Fruit fly (Drosophila melanogaster) whole organism, embryonic: ENCODE results near the gene Sgp.

Experiments used
- ATbp ChIP-seq: fragments of 200-800 bp; sonication (Bioruptor generic); optimal IDR thresholded peaks from 2 replicates; lab custom pipeline; 2017; ENCODE audit warnings: missing biosample characterization, mild to moderate bottlenecking, missing genetic modification characterization, missing genetic modification reagents
- BEAF-32 ChIP-seq: fragments of 200-800 bp; sonication (Bioruptor generic); optimal IDR thresholded peaks from 3 replicates; lab custom pipeline; 2017; ENCODE audit warnings: missing biosample characterization, missing genetic modification characterization, mild to moderate bottlenecking, moderate library complexity, missing genetic modification reagents
- CG1024 ChIP-seq: fragments of 200-800 bp; sonication (Bioruptor generic); IDR thresholded peaks from 2 replicates; pipeline ENCODE4 v1.3.6; 2022; ENCODE audit warnings: missing biosample characterization, missing genetic modification characterization
- CG11085 ChIP-seq: fragments of 200-800 bp; sonication (Bioruptor generic); IDR thresholded peaks from 2 replicates; pipeline ENCODE4 v1.3.6; 2022; ENCODE audit warnings: missing biosample characterization, missing genetic modification characterization
- CG11093 ChIP-seq: fragments of 200-800 bp; sonication (Bioruptor generic); IDR thresholded peaks from 3 replicates; pipeline ENCODE4 v1.3.6; 2022; ENCODE audit warnings: missing biosample characterization, missing genetic modification characterization
- CG12219 ChIP-seq: fragments of 200-800 bp; sonication (Bioruptor generic); optimal IDR thresholded peaks from 3 replicates; lab custom pipeline; 2018; ENCODE audit warnings: missing biosample characterization, mild to moderate bottlenecking, missing genetic modification characterization
- CG12236 ChIP-seq: fragments of 200-800 bp; sonication (Bioruptor generic); optimal IDR thresholded peaks from 2 replicates; lab custom pipeline; 2016; ENCODE audit warnings: missing biosample characterization, missing genetic modification characterization
- CG1233 ChIP-seq: fragments of 200-800 bp; sonication (Bioruptor generic); optimal IDR thresholded peaks from 4 replicates; lab custom pipeline; 2018; ENCODE audit warnings: missing biosample characterization, mild to moderate bottlenecking, missing genetic modification characterization
- CG12391 ChIP-seq: fragments of 200-800 bp; sonication (Bioruptor generic); optimal IDR thresholded peaks from 3 replicates; lab custom pipeline; 2018; ENCODE audit warnings: missing biosample characterization, mild to moderate bottlenecking, missing genetic modification characterization, moderate library complexity
- CG14441 ChIP-seq: fragments of 200-800 bp; sonication (Bioruptor generic); IDR thresholded peaks from 2 replicates; pipeline ENCODE4 v1.3.6; 2022; ENCODE audit warnings: missing biosample characterization, missing genetic modification characterization
- CG14667 ChIP-seq: fragments of 200-800 bp; sonication (Bioruptor generic); IDR thresholded peaks from 2 replicates; pipeline ENCODE4 v1.3.6; 2022; ENCODE audit warnings: missing biosample characterization, missing genetic modification characterization
- CG1603 ChIP-seq: fragments of 200-800 bp; sonication (Bioruptor generic); optimal IDR thresholded peaks from 2 replicates; lab custom pipeline; 2019; ENCODE audit warnings: missing biosample characterization, mild to moderate bottlenecking, missing genetic modification characterization, moderate library complexity
- CG16779 ChIP-seq: fragments of 200-800 bp; sonication (Bioruptor generic); IDR thresholded peaks from 2 replicates; pipeline ENCODE4 v1.3.6; 2022; ENCODE audit warnings: missing biosample characterization, missing genetic modification characterization
- CG17328 ChIP-seq: fragments of 200-800 bp; sonication (Bioruptor generic); IDR thresholded peaks from 2 replicates; pipeline ENCODE4 v1.3.6; 2022; ENCODE audit warnings: missing biosample characterization, missing genetic modification characterization
- CG17385 ChIP-seq: fragments of 200-800 bp; sonication (Bioruptor generic); optimal IDR thresholded peaks from 3 replicates; lab custom pipeline; 2018; ENCODE audit warnings: missing biosample characterization, mild to moderate bottlenecking, missing genetic modification characterization
- CG18599 ChIP-seq: fragments of 200-800 bp; sonication (Bioruptor generic); optimal IDR thresholded peaks from 3 replicates; lab custom pipeline; 2017; ENCODE audit warnings: missing biosample characterization, missing genetic modification characterization, mild to moderate bottlenecking, moderate library complexity, missing genetic modification reagents
- CG3163 ChIP-seq: fragments of 200-800 bp; sonication (Bioruptor generic); optimal IDR thresholded peaks from 3 replicates; lab custom pipeline; 2016; ENCODE audit warnings: missing biosample characterization, missing genetic modification characterization
- CG3407 ChIP-seq: fragments of 200-800 bp; sonication (Bioruptor generic); optimal IDR thresholded peaks from 2 replicates; lab custom pipeline; 2018; ENCODE audit warnings: missing biosample characterization, mild to moderate bottlenecking, missing genetic modification characterization
- CG42726 ChIP-seq: fragments of 200-800 bp; sonication (Bioruptor generic); IDR thresholded peaks from 2 replicates; pipeline ENCODE4 v1.3.6; 2022; ENCODE audit warnings: missing biosample characterization, missing genetic modification characterization; ENCODE audit not compliant: partially characterized antibody
- CG4404 ChIP-seq: fragments of 200-800 bp; sonication (Bioruptor generic); IDR thresholded peaks from 2 replicates; pipeline ENCODE4 v1.3.6; 2022; ENCODE audit warnings: missing biosample characterization, missing genetic modification characterization
- CG4854 ChIP-seq: fragments of 200-800 bp; sonication (Bioruptor generic); optimal IDR thresholded peaks from 2 replicates; lab custom pipeline; 2016; ENCODE audit warnings: missing biosample characterization, missing genetic modification characterization, inconsistent platforms
- CG6689 ChIP-seq: fragments of 200-800 bp; sonication (Bioruptor generic); IDR thresholded peaks from 2 replicates; pipeline ENCODE4 v1.3.6; 2022; ENCODE audit warnings: missing biosample characterization, missing genetic modification characterization
- CG7987 ChIP-seq: fragments of 200-800 bp; sonication (Bioruptor generic); optimal IDR thresholded peaks from 2 replicates; lab custom pipeline; 2018; ENCODE audit warnings: missing biosample characterization, mild to moderate bottlenecking, missing genetic modification characterization, moderate library complexity
- CTCF ChIP-seq: fragments of 200-800 bp; sonication (Bioruptor generic); optimal IDR thresholded peaks from 2 replicates; lab custom pipeline; 2017; ENCODE audit warnings: missing biosample characterization, mild to moderate bottlenecking, missing genetic modification characterization, moderate library complexity
- CoRest ChIP-seq: fragments of 200-800 bp; sonication (Bioruptor generic); optimal IDR thresholded peaks from 3 replicates; lab custom pipeline; 2018; ENCODE audit warnings: missing biosample characterization, mild to moderate bottlenecking, missing genetic modification characterization, moderate library complexity
- Deaf1 ChIP-seq: fragments of 200-800 bp; optimal IDR thresholded peaks from 3 replicates; lab custom pipeline; 2019; ENCODE audit warnings: missing biosample characterization, mild to moderate bottlenecking, missing genetic modification characterization, moderate library complexity
- Elba2 ChIP-seq: fragments of 200-800 bp; sonication (Bioruptor generic); optimal IDR thresholded peaks from 3 replicates; lab custom pipeline; 2016; ENCODE audit warnings: missing biosample characterization, missing genetic modification characterization
- Gsc ChIP-seq: fragments of 200-800 bp; sonication (Bioruptor generic); IDR thresholded peaks from 2 replicates; pipeline ENCODE4 v1.3.6; 2022; ENCODE audit warnings: missing biosample characterization, missing genetic modification characterization
- HmgD ChIP-seq: fragments of 200-800 bp; sonication (Bioruptor generic); optimal IDR thresholded peaks from 3 replicates; lab custom pipeline; 2016; ENCODE audit warnings: missing biosample characterization, missing genetic modification characterization
- Jarid2 ChIP-seq: fragments of 200-800 bp; sonication (Bioruptor generic); optimal IDR thresholded peaks from 3 replicates; lab custom pipeline; 2017; ENCODE audit warnings: mild to moderate bottlenecking, missing biosample characterization, missing genetic modification reagents, missing genetic modification characterization
- MTF-1 ChIP-seq: fragments of 200-800 bp; sonication (Bioruptor generic); optimal IDR thresholded peaks from 2 replicates; lab custom pipeline; 2018; ENCODE audit warnings: missing biosample characterization, mild to moderate bottlenecking, missing genetic modification characterization, borderline replicate concordance
- ara ChIP-seq: fragments of 200-800 bp; sonication (Bioruptor generic); IDR thresholded peaks from 2 replicates; pipeline ENCODE4 v1.3.6; 2022; ENCODE audit warnings: missing biosample characterization, missing genetic modification characterization
- bab2 ChIP-seq: fragments of 200-800 bp; sonication (Bioruptor generic); optimal IDR thresholded peaks from 2 replicates; lab custom pipeline; 2016; ENCODE audit warnings: missing biosample characterization, missing genetic modification characterization
- dan ChIP-seq: fragments of 200-800 bp; sonication (Bioruptor generic); IDR thresholded peaks from 2 replicates; pipeline ENCODE4 v1.3.6; 2022; ENCODE audit warnings: missing biosample characterization, missing genetic modification characterization
- dysf ChIP-seq: fragments of 200-800 bp; sonication (Bioruptor generic); IDR thresholded peaks from 3 replicates; pipeline ENCODE4 v1.3.6; 2022; ENCODE audit warnings: missing biosample characterization, missing genetic modification characterization
- esg ChIP-seq: fragments of 200-800 bp; sonication (Bioruptor generic); conservative IDR thresholded peaks from 2 replicates; pipeline ENCODE4 v1.3.6; 2022; ENCODE audit warnings: missing biosample characterization, missing genetic modification characterization
- eyg ChIP-seq: fragments of 200-800 bp; sonication (Bioruptor generic); optimal IDR thresholded peaks from 3 replicates; lab custom pipeline; 2016; ENCODE audit warnings: missing biosample characterization, missing genetic modification characterization
- gce ChIP-seq: fragments of 200-800 bp; sonication (Bioruptor generic); IDR thresholded peaks from 3 replicates; pipeline ENCODE4 v1.3.6; 2022; ENCODE audit warnings: missing biosample characterization, missing genetic modification characterization
- gem ChIP-seq: fragments of 200-800 bp; sonication (Bioruptor generic); optimal IDR thresholded peaks from 2 replicates; lab custom pipeline; 2019; ENCODE audit warnings: missing biosample characterization, mild to moderate bottlenecking, missing genetic modification characterization, moderate library complexity
- grau ChIP-seq: fragments of 200-800 bp; optimal IDR thresholded peaks from 3 replicates; lab custom pipeline; 2019; ENCODE audit warnings: missing biosample characterization, mild to moderate bottlenecking, missing genetic modification characterization, moderate library complexity
- kah ChIP-seq: fragments of 200-800 bp; sonication (Bioruptor generic); optimal IDR thresholded peaks from 2 replicates; lab custom pipeline; 2018; ENCODE audit warnings: missing biosample characterization, mild to moderate bottlenecking, missing genetic modification characterization
- kni ChIP-seq: fragments of 200-800 bp; sonication (Bioruptor generic); optimal IDR thresholded peaks from 3 replicates; lab custom pipeline; 2017; ENCODE audit warnings: mild to moderate bottlenecking, missing biosample characterization, missing genetic modification reagents, missing genetic modification characterization
- luna ChIP-seq: fragments of 200-800 bp; sonication (Bioruptor generic); optimal IDR thresholded peaks from 2 replicates; lab custom pipeline; 2016; ENCODE audit warnings: missing biosample characterization, missing genetic modification characterization
- otp ChIP-seq: fragments of 200-800 bp; sonication (Bioruptor generic); IDR thresholded peaks from 3 replicates; pipeline ENCODE4, ENCODE4 v1.3.6; 2022; ENCODE audit warnings: missing biosample characterization, missing genetic modification characterization
- pzg ChIP-seq: fragments of 200-800 bp; sonication (Bioruptor generic); optimal IDR thresholded peaks from 3 replicates; lab custom pipeline; 2018; ENCODE audit warnings: missing biosample characterization, mild to moderate bottlenecking, missing genetic modification characterization, moderate library complexity
- ro ChIP-seq: fragments of 200-800 bp; sonication (Bioruptor generic); IDR thresholded peaks from 2 replicates; pipeline ENCODE4 v1.3.6; 2022; ENCODE audit warnings: missing biosample characterization, missing genetic modification characterization
- salm ChIP-seq: fragments of 200-800 bp; sonication (Bioruptor generic); optimal IDR thresholded peaks from 2 replicates; lab custom pipeline; 2018; ENCODE audit warnings: missing biosample characterization, mild to moderate bottlenecking, missing genetic modification characterization
- schlank ChIP-seq: fragments of 200-800 bp; sonication (Bioruptor generic); optimal IDR thresholded peaks from 2 replicates; lab custom pipeline; 2018; ENCODE audit warnings: missing biosample characterization, mild to moderate bottlenecking, missing genetic modification characterization
- slbo ChIP-seq: fragments of 200-800 bp; sonication (Bioruptor generic); IDR thresholded peaks from 2 replicates; pipeline ENCODE4 v1.3.6; 2022; ENCODE audit warnings: missing biosample characterization, missing genetic modification characterization
- stwl ChIP-seq: fragments of 200-800 bp; sonication (Bioruptor generic); optimal IDR thresholded peaks from 3 replicates; lab custom pipeline; 2018; ENCODE audit warnings: missing biosample characterization, mild to moderate bottlenecking, missing genetic modification characterization, moderate library complexity
- twi ChIP-seq: fragments of 200-800 bp; optimal IDR thresholded peaks from 2 replicates; lab custom pipeline; 2019; ENCODE audit warnings: missing biosample characterization, mild to moderate bottlenecking, missing genetic modification characterization, moderate library complexity
- zf30C ChIP-seq: fragments of 200-800 bp; sonication (Bioruptor generic); optimal IDR thresholded peaks from 3 replicates; lab custom pipeline; 2018; ENCODE audit warnings: missing biosample characterization, mild to moderate bottlenecking, missing genetic modification characterization

Gene Sgp

dm6 chr2L:8514748-8515147, 4.7 kb upstream of the Sgp start, which contains the start of the genes CG13097 and PIG-U (continued):
- TF ChIP-seq HmgD (GFP tag; lab: Kevin White, UChicago) (no peak), CG1233 (peak; percentile 56), CG4854 (GFP tag; lab: Kevin White, UChicago) (peak; percentile 81), CG18599 (GFP tag; lab: Kevin White, UChicago) (no peak), eyg (no peak), dan (GFP tag; lab: Robert Waterston, UW) (no peak), schlank (tag; lab: Kevin White, UChicago) (peak; percentile 50), Jarid2 (GFP tag; lab: Kevin White, UChicago) (no peak), ro (GFP tag; lab: Robert Waterston, UW) (no peak), Elba2 (no peak), CG11085 (GFP tag; lab: Robert Waterston, UW) (peak; percentile 28; the same call in 1 of the 2 replicates), kah (GFP tag; lab: Kevin White, UChicago) (peak; percentile 59), otp (GFP tag; lab: Robert Waterston, UW) (0 out of 3 replicates have a peak, but pooled peaks have one; percentile 57), CG12236 (GFP tag; lab: Kevin White, UChicago) (peak; percentile 21), bab2 (GFP tag; lab: Kevin White, UChicago) (peak; percentile 84), CG17328 (GFP tag; lab: Robert Waterston, UW) (peak; percentile 81), CG1603 (tag; lab: Kevin White, UChicago) (peak; percentile 18), Gsc (GFP tag; lab: Robert Waterston, UW) (no peak), kni (GFP tag; lab: Kevin White, UChicago) (no peak), luna (GFP tag; lab: Kevin White, UChicago) (no peak), salm (tag; lab: Kevin White, UChicago) (peak; percentile 34), CG14667 (GFP tag; lab: Robert Waterston, UW) (peak; percentile 64), CG4404 (GFP tag; lab: Robert Waterston, UW) (peak; percentile 68), gem (tag; lab: Kevin White, UChicago) (peak; percentile 88), dysf (peak; percentile 85), twi (tag; lab: Kevin White, UChicago) (peak; percentile 58), CG6689 (GFP tag; lab: Robert Waterston, UW) (peak; percentile 78), CG14441 (GFP tag; lab: Robert Waterston, UW) (peak; percentile 76), esg (GFP tag; lab: Robert Waterston, UW) (peak; percentile 72), CoRest (tag; lab: Kevin White, UChicago) (peak; percentile 84), BEAF-32 (GFP tag; lab: Kevin White, UChicago) (peak; percentile 94), slbo (GFP tag; lab: Robert Waterston, UW) (peak; percentile 92), CG7987 (GFP tag; lab: Kevin White, UChicago) (peak; percentile 54), CG16779 (GFP tag; lab: Robert Waterston, UW) (no peak), zf30C (no peak), CTCF (GFP tag; lab: Kevin White, UChicago) (peak; percentile 13), gce (GFP tag; lab: Robert Waterston, UW) (no peak), CG12391 (tag; lab: Kevin White, UChicago) (peak; percentile 91), CG1024 (GFP tag; lab: Robert Waterston, UW) (peak; percentile 50; the same call in 1 of the 2 replicates), CG17385 (peak; percentile 74), ATbp (GFP tag; lab: Kevin White, UChicago) (no peak), Deaf1 (tag; lab: Kevin White, UChicago) (peak; percentile 35), CG3407 (GFP tag; lab: Kevin White, UChicago) (peak; percentile 53), CG3163 (GFP tag; lab: Kevin White, UChicago) (peak; percentile 36), ara (peak; percentile 79), grau (tag; lab: Kevin White, UChicago) (peak; percentile 77), CG11093 (no peak), stwl (tag; lab: Kevin White, UChicago) (peak; percentile 74), CG42726 (GFP tag; lab: Robert Waterston, UW) (peak; percentile 71; the same call in 1 of the 2 replicates), MTF-1 (no peak), CG12219 (GFP tag; lab: Kevin White, UChicago) (no peak), pzg (GFP tag; lab: Kevin White, UChicago) (peak; percentile 64)
